Worm (Caenorhabditis elegans): ENCODE measurements around the gene srg-23.

DNA sequence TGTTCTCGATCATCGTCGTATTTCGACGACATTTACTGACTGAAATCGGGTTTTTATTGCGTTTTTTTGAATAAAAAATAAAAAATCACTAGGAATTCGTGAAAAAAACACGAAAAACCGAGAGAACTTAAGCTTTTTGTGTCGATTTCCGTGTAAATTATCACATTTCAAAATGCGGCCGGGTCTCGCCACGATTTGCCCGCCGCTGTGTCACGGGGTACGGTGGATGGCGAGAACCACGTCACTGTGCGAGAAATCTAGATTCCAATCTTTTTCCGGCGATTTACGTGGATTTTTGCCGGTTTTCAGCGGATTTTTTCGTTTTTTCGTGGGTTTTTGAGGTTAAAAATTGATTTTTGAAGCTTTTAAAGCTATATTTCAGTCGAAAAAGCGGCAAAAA, 19.0 kb downstream of the srg-23 start, which contains the start of gene Y25C1A.8:
- TF ChIP-seq lin-15B (tag; optimal IDR thresholded peaks at IDR 0.05) (peak; percentile 76), nhr-12 (tag; optimal IDR thresholded peaks at IDR 0.05) (no peak), pqm-1 (tag; optimal IDR thresholded peaks at IDR 0.05) (peak; percentile 32), ceh-9 (tag; optimal IDR thresholded peaks at IDR 0.05) (no peak), snpc-4 (tag; optimal IDR thresholded peaks at IDR 0.05) (peak; percentile 85), nhr-28 (tag; optimal IDR thresholded peaks at IDR 0.05) (no peak), pha-4 (tag; optimal IDR thresholded peaks at IDR 0.05) (peak; percentile 88), nhr-23 (tag; optimal IDR thresholded peaks at IDR 0.05) (peak; percentile 89), zag-1 (tag; optimal IDR thresholded peaks at IDR 0.05) (no peak), lin-39 (tag; optimal IDR thresholded peaks at IDR 0.05) (peak; percentile 89), elt-2 (tag; optimal IDR thresholded peaks at IDR 0.05) (peak; percentile 75)

Data from whole organism, L3 larva.